Worm (Caenorhabditis elegans) whole organism, L1 larva: ENCODE measurements around the gene jud-4.

ENCODE experiments used
- ama-1 ChIP-seq: fragments of 150-350 bp; optimal IDR thresholded peaks from 2 replicates; lab custom pipeline; 2014
- fkh-10 ChIP-seq: sonication (generic microtip); optimal IDR thresholded peaks from 2 replicates; lab custom pipeline; 2017; ENCODE audit warnings: missing biosample characterization, missing genetic modification reagents, missing genetic modification characterization
- lir-3 ChIP-seq: sonication (generic microtip); optimal IDR thresholded peaks from 2 replicates; lab custom pipeline; 2016; ENCODE audit warnings: mild to moderate bottlenecking, missing genetic modification characterization, moderate library complexity, missing compliant biosample characterization; ENCODE audit not compliant: poor library complexity
- lsy-2 ChIP-seq, 2 experiments: fragments of 150-350 bp; optimal IDR thresholded peaks; 2 replicates each; lab custom pipeline; 2014; ENCODE audit warnings: missing biosample characterization in 2 of 2, missing genetic modification characterization in 2 of 2
- nhr-11 ChIP-seq: fragments of 150-350 bp; optimal IDR thresholded peaks from 2 replicates; lab custom pipeline; 2014; ENCODE audit warnings: missing biosample characterization, missing genetic modification characterization
- nhr-77 ChIP-seq: fragments of 150-350 bp; optimal IDR thresholded peaks from 2 replicates; lab custom pipeline; 2014; ENCODE audit warnings: missing biosample characterization, missing genetic modification characterization
- nhr-85 ChIP-seq: sonication (generic microtip); peaks from one replicate; lab custom pipeline; 2016; ENCODE audit warnings: missing genetic modification characterization, inconsistent platforms, missing compliant biosample characterization
- sptf-1 ChIP-seq: fragments of 150-350 bp; optimal IDR thresholded peaks from 2 replicates; lab custom pipeline; 2014; ENCODE audit warnings: missing biosample characterization, missing genetic modification characterization
- unc-62 ChIP-seq: fragments of 150-350 bp; optimal IDR thresholded peaks from 2 replicates; lab custom pipeline; 2014; ENCODE audit warnings: missing biosample characterization, missing genetic modification reagents, missing genetic modification characterization

DNA sequence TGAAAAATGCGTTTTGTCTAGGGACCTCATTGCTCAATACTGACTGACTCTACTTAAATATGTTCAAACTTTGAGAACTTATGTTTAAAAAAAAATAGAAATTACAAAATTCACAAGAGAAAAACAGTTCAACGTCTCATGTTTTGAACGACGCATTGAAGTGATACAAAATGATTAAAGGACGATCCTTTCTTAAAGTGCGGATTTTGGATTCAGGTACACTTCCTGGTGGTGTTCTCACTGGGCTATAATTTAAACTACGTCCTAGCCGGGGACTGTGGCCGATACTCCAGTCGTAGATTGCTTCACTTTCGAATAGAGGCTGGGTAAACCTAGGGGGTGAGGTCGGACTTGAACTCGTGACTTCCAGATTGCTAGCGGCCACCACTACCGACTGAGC is 51.7 kb downstream of the jud-4 start:
- no peak for TF ChIP-seq nhr-77 (tag; lab: Kevin White, UChicago)
- TF ChIP-seq lsy-2 (tag; optimal IDR thresholded peaks at IDR 0.05; lab: Kevin White, UChicago) = no peak
- no peak for TF ChIP-seq nhr-11
- TF ChIP-seq nhr-85 (tag; lab: Kevin White, UChicago) = no peak
- no peak for TF ChIP-seq sptf-1 (tag; lab: Kevin White, UChicago)
- TF ChIP-seq lir-3 (tag; lab: Kevin White, UChicago) = no peak
- TF ChIP-seq fkh-10 = no peak
- no peak for TF ChIP-seq unc-62 (GFP tag; lab: Kevin White, UChicago)
- TF ChIP-seq ama-1 = no peak
